Worm (Caenorhabditis elegans) whole organism, early embryonic: ENCODE data around the gene math-34.

Experiments
- ama-1 ChIP-seq: fragments of 150-350 bp; optimal IDR thresholded peaks from 2 replicates; lab custom pipeline; 2014
- ceh-36 ChIP-seq: sonication (generic microtip); optimal IDR thresholded peaks from 2 replicates; lab custom pipeline; 2016; ENCODE audit warnings: missing genetic modification characterization, inconsistent platforms, missing compliant biosample characterization
- flt-1 ChIP-seq: fragments of 200-800 bp; sonication (Bioruptor generic); IDR thresholded peaks from 2 replicates; pipeline ENCODE4 v1.3.6; 2022; ENCODE audit warnings: missing genetic modification characterization, missing compliant biosample characterization
- hmbx-1 ChIP-seq: sonication (generic microtip); optimal IDR thresholded peaks from 2 replicates; lab custom pipeline; 2016; ENCODE audit warnings: mild to moderate bottlenecking, missing genetic modification characterization, missing compliant biosample characterization
- hnd-1 ChIP-seq: sonication (generic microtip); optimal IDR thresholded peaks from 2 replicates; lab custom pipeline; 2016; ENCODE audit warnings: missing genetic modification characterization, missing compliant biosample characterization
- pes-1 ChIP-seq: fragments of 200-800 bp; sonication (Bioruptor generic); IDR thresholded peaks from 2 replicates; pipeline ENCODE4 v1.3.6; 2022; ENCODE audit warnings: missing genetic modification reagents, missing genetic modification characterization, missing compliant biosample characterization
- tbx-37 ChIP-seq: fragments of 200-800 bp; sonication (Bioruptor generic); conservative IDR thresholded peaks from 2 replicates; pipeline ENCODE4 v1.3.6; 2022; ENCODE audit warnings: missing genetic modification reagents, missing genetic modification characterization, missing compliant biosample characterization
- tra-4 ChIP-seq: sonication (generic microtip); optimal IDR thresholded peaks from 2 replicates; lab custom pipeline; 2017; ENCODE audit warnings: missing genetic modification characterization, missing compliant biosample characterization

ce11 chrII:1028602-1029001, at the start of gene math-34:
- TF ChIP-seq ama-1 (lab: Kevin White, UChicago) (no peak), hnd-1 (tag; lab: Kevin White, UChicago) (no peak), pes-1 (GFP tag; lab: Robert Waterston, UW) (no peak), ceh-36 (no peak), hmbx-1 (tag; lab: Kevin White, UChicago) (no peak), tbx-37 (GFP tag; lab: Robert Waterston, UW) (no peak), tra-4 (tag; lab: Kevin White, UChicago) (no peak), flt-1 (GFP tag; lab: Robert Waterston, UW) (no peak)
